Worm (Caenorhabditis elegans): ENCODE results near the gene T11G6.4.

DNA sequence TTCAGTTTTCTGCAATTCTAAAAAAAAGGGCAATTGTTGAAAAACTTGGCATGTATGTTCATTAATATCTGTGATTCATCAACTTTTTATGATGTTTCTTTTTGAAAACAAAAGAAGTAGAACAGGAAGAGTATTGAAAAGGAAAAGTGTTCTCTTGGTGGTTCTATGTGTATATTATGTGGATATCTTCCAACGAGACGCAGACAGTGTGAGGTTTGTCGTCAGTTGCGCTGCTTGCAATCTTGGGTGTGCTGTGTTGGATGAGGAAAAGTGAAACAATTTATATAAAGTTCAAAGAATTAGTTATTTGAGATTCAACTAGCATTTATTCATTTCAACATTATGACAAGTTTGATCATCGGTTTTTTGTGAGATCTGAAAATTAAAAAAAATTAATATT is 670 bp upstream of the T11G6.4 start:
- TF ChIP-seq ets-4 (GFP tag; optimal IDR thresholded peaks at IDR 0.05) = no peak
- no peak for TF ChIP-seq Y56A3A.18 (GFP tag; IDR thresholded peaks at IDR 0.05)
- TF ChIP-seq ama-1 (optimal IDR thresholded peaks at IDR 0.05) = no peak
- TF ChIP-seq ama-1 (GFP tag; optimal IDR thresholded peaks at IDR 0.05) = no peak
- TF ChIP-seq unc-62 (GFP tag; optimal IDR thresholded peaks at IDR 0.05) = no peak
- no peak for TF ChIP-seq pbrm-1 (GFP tag; IDR thresholded peaks at IDR 0.05)
